Worm (Caenorhabditis elegans) whole organism, L4/young adult: ENCODE results near the gene pisy-1.

ENCODE experiments used
- W03F9.2 ChIP-seq: fragments of 150-350 bp; optimal IDR thresholded peaks from 2 replicates; lab custom pipeline; 2014; ENCODE audit warnings: missing biosample characterization, missing genetic modification characterization
- dao-5 ChIP-seq: sonication (generic microtip); optimal IDR thresholded peaks from 2 replicates; lab custom pipeline; 2016; ENCODE audit warnings: missing genotype, missing genetic modification characterization, moderate library complexity, missing compliant biosample characterization
- him-1 ChIP-seq: sonication (generic microtip); optimal IDR thresholded peaks from 2 replicates; lab custom pipeline; 2016; ENCODE audit warnings: missing genotype, missing genetic modification reagents, missing genetic modification characterization, missing compliant biosample characterization

- TF ChIP-seq W03F9.2 (tag; lab: Kevin White, UChicago) (no peak), him-1 (tag; lab: Kevin White, UChicago) (no peak), dao-5 (tag; lab: Kevin White, UChicago) (no peak)
These were observed 1.2 kb upstream of the pisy-1 start for ce11 chrII:12739306-12739705.
